Worm (Caenorhabditis elegans) whole organism, L1 larva: ENCODE data around the gene pbs-3.

Source experiments
- dpl-1 ChIP-seq, 3 experiments: fragments of 150-350 bp in 2 of 3; sonication (generic microtip) in 1 of 3; optimal IDR thresholded peaks; 2 replicates each; lab custom pipeline; 2014 to 2017; ENCODE audit warnings: missing biosample characterization in 3 of 3, missing genetic modification characterization in 3 of 3, missing genetic modification reagents in 3 of 3
- fos-1 ChIP-seq: fragments of 150-350 bp; optimal IDR thresholded peaks from 2 replicates; lab custom pipeline; 2014; ENCODE audit warnings: missing biosample characterization, missing genetic modification characterization
- hlh-4 ChIP-seq: sonication (generic microtip); optimal IDR thresholded peaks from 2 replicates; lab custom pipeline; 2016; ENCODE audit warnings: mild to moderate bottlenecking, missing genetic modification characterization, missing compliant biosample characterization
- lin-35 ChIP-seq, 2 experiments: fragments of 150-350 bp; optimal IDR thresholded peaks; 2 replicates each; lab custom pipeline; 2014; ENCODE audit warnings: missing biosample characterization in 2 of 2, missing genetic modification characterization in 2 of 2, missing genetic modification reagents in 2 of 2
- lir-3 ChIP-seq: sonication (generic microtip); optimal IDR thresholded peaks from 2 replicates; lab custom pipeline; 2016; ENCODE audit warnings: mild to moderate bottlenecking, missing genetic modification characterization, moderate library complexity, missing compliant biosample characterization; ENCODE audit not compliant: poor library complexity
- lsy-2 ChIP-seq, 2 experiments: fragments of 150-350 bp; optimal IDR thresholded peaks; 2 replicates each; lab custom pipeline; 2014; ENCODE audit warnings: missing biosample characterization in 2 of 2, missing genetic modification characterization in 2 of 2
- mep-1 ChIP-seq: fragments of 150-350 bp; optimal IDR thresholded peaks from 2 replicates; lab custom pipeline; 2014; ENCODE audit warnings: missing biosample characterization, missing genetic modification characterization
- pqm-1 ChIP-seq: sonication (generic microtip); optimal IDR thresholded peaks from 3 replicates; lab custom pipeline; 2017; ENCODE audit warnings: missing biosample characterization, missing genetic modification characterization
- snpc-4 ChIP-seq: fragments of 150-350 bp; optimal IDR thresholded peaks from 2 replicates; lab custom pipeline; 2014; ENCODE audit warnings: missing biosample characterization, missing genetic modification characterization
- sptf-1 ChIP-seq: fragments of 150-350 bp; optimal IDR thresholded peaks from 2 replicates; lab custom pipeline; 2014; ENCODE audit warnings: missing biosample characterization, missing genetic modification characterization
- unc-62 ChIP-seq: fragments of 150-350 bp; optimal IDR thresholded peaks from 2 replicates; lab custom pipeline; 2014; ENCODE audit warnings: missing biosample characterization, missing genetic modification reagents, missing genetic modification characterization

- TF ChIP-seq snpc-4 (tag; lab: Kevin White, UChicago) (no peak), fos-1 (no peak), dpl-1 (GFP tag; optimal IDR thresholded peaks at IDR 0.05; lab: Kevin White, UChicago) (no peak), mep-1 (no peak), lsy-2 (tag; optimal IDR thresholded peaks at IDR 0.05; lab: Kevin White, UChicago) (no peak), sptf-1 (no peak), lir-3 (tag; lab: Kevin White, UChicago) (no peak), hlh-4 (tag; lab: Kevin White, UChicago) (no peak), lin-35 (GFP tag; optimal IDR thresholded peaks at IDR 0.05; lab: Kevin White, UChicago) (no peak), pqm-1 (no peak), unc-62 (GFP tag; lab: Kevin White, UChicago) (no peak)
Measured at ce11 chrII:4998657-4999056, 43.4 kb upstream of the pbs-3 start, which contains the start of gene F59A6.11.
